Fruit fly (Drosophila melanogaster) whole organism, embryonic: ENCODE measurements around the gene et.
A peak's percentile ranks its signal among the peaks of the same experiment; 100 is the strongest.

Source experiments
- CG10147 ChIP-seq: fragments of 200-800 bp; sonication (Bioruptor generic); optimal IDR thresholded peaks from 2 replicates; lab custom pipeline; 2019; ENCODE audit warnings: missing biosample characterization, mild to moderate bottlenecking, missing genetic modification characterization, moderate library complexity
- CG10209 ChIP-seq: fragments of 200-800 bp; sonication (Bioruptor generic); optimal IDR thresholded peaks from 3 replicates; lab custom pipeline; 2017; ENCODE audit warnings: missing biosample characterization, mild to moderate bottlenecking, missing genetic modification characterization, missing genetic modification reagents
- CG11504 ChIP-seq: fragments of 200-800 bp; sonication (Bioruptor generic); optimal IDR thresholded peaks from 3 replicates; lab custom pipeline; 2019; ENCODE audit warnings: missing biosample characterization, mild to moderate bottlenecking, missing genetic modification characterization, moderate library complexity
- CG11695 ChIP-seq: fragments of 200-800 bp; sonication (Bioruptor generic); IDR thresholded peaks from 3 replicates; pipeline ENCODE4 v1.3.6; 2022; ENCODE audit warnings: missing biosample characterization, missing genetic modification characterization
- CG12219 ChIP-seq: fragments of 200-800 bp; sonication (Bioruptor generic); optimal IDR thresholded peaks from 3 replicates; lab custom pipeline; 2018; ENCODE audit warnings: missing biosample characterization, mild to moderate bottlenecking, missing genetic modification characterization
- CG1602 ChIP-seq: fragments of 200-800 bp; sonication (Bioruptor generic); optimal IDR thresholded peaks from 3 replicates; lab custom pipeline; 2016; ENCODE audit warnings: missing biosample characterization, missing genetic modification characterization
- CG1647 ChIP-seq: fragments of 200-800 bp; sonication (Bioruptor generic); optimal IDR thresholded peaks from 3 replicates; lab custom pipeline; 2016; ENCODE audit warnings: missing biosample characterization, missing genetic modification characterization
- CG3065 ChIP-seq: fragments of 200-800 bp; sonication (Bioruptor generic); optimal IDR thresholded peaks from 2 replicates; lab custom pipeline; 2016; ENCODE audit warnings: missing biosample characterization, missing genetic modification characterization
- CG34224 ChIP-seq: fragments of 200-800 bp; sonication (Bioruptor generic); IDR thresholded peaks from 3 replicates; pipeline ENCODE4 v1.3.6; 2022; ENCODE audit warnings: missing biosample characterization, missing genetic modification characterization; ENCODE audit not compliant: partially characterized antibody
- CG3838 ChIP-seq: fragments of 200-800 bp; sonication (Bioruptor generic); optimal IDR thresholded peaks from 3 replicates; lab custom pipeline; 2016; ENCODE audit warnings: missing biosample characterization, missing genetic modification characterization
- CG42726 ChIP-seq: fragments of 200-800 bp; sonication (Bioruptor generic); IDR thresholded peaks from 2 replicates; pipeline ENCODE4 v1.3.6; 2022; ENCODE audit warnings: missing biosample characterization, missing genetic modification characterization; ENCODE audit not compliant: partially characterized antibody
- CG6175 ChIP-seq: fragments of 200-800 bp; sonication (Bioruptor generic); IDR thresholded peaks from 3 replicates; pipeline ENCODE4 v1.3.6; 2022; ENCODE audit warnings: missing biosample characterization, missing genetic modification characterization
- CG7839 ChIP-seq: fragments of 200-800 bp; sonication (Bioruptor generic); optimal IDR thresholded peaks from 3 replicates; lab custom pipeline; 2018; ENCODE audit warnings: missing biosample characterization, mild to moderate bottlenecking, missing genetic modification characterization, moderate library complexity
- CG8944 ChIP-seq: fragments of 200-800 bp; sonication (Bioruptor generic); optimal IDR thresholded peaks from 3 replicates; lab custom pipeline; 2016; ENCODE audit warnings: missing biosample characterization, missing genetic modification characterization
- Camta ChIP-seq: fragments of 200-800 bp; sonication (Bioruptor generic); optimal IDR thresholded peaks from 2 replicates; lab custom pipeline; 2016; ENCODE audit warnings: missing biosample characterization, missing genetic modification characterization
- Chrac-16 ChIP-seq: fragments of 200-800 bp; sonication (Bioruptor generic); optimal IDR thresholded peaks from 3 replicates; lab custom pipeline; 2016; ENCODE audit warnings: missing biosample characterization, missing genetic modification characterization
- Dbx ChIP-seq: fragments of 200-800 bp; sonication (Bioruptor generic); IDR thresholded peaks from 3 replicates; pipeline ENCODE4 v1.3.6; 2022; ENCODE audit warnings: missing biosample characterization, missing genetic modification characterization
- Dp ChIP-seq: fragments of 200-800 bp; sonication (Bioruptor generic); optimal IDR thresholded peaks from 2 replicates; lab custom pipeline; 2018; ENCODE audit warnings: missing biosample characterization, mild to moderate bottlenecking, missing genetic modification characterization, moderate library complexity
- Dref ChIP-seq: fragments of 200-800 bp; sonication (Bioruptor generic); IDR thresholded peaks from 2 replicates; pipeline ENCODE4 v1.3.6; 2022; ENCODE audit warnings: missing biosample characterization, missing genetic modification characterization
- Drgx ChIP-seq: fragments of 200-800 bp; sonication (Bioruptor generic); IDR thresholded peaks from 2 replicates; pipeline ENCODE4 v1.3.6; 2022; ENCODE audit warnings: missing biosample characterization, missing genetic modification characterization
- E2f1 ChIP-seq: fragments of 200-800 bp; sonication (Bioruptor generic); IDR thresholded peaks from 2 replicates; pipeline ENCODE4 v1.3.6; 2022; ENCODE audit warnings: missing biosample characterization, missing genetic modification characterization
- E2f2 ChIP-seq: fragments of 200-800 bp; sonication (Bioruptor generic); IDR thresholded peaks from 2 replicates; pipeline ENCODE4 v1.3.6; 2022; ENCODE audit warnings: missing biosample characterization, missing genetic modification characterization
- Eip74EF ChIP-seq, 2 experiments: fragments of 200-800 bp in 1 of 2; fragments of >200 bp in 1 of 2; sonication (Bioruptor generic) in 1 of 2; optimal IDR thresholded peaks; 2 replicates each; lab custom pipeline; 2017 to 2019; ENCODE audit warnings: missing biosample characterization in 2 of 2, missing genetic modification characterization in 2 of 2, mild to moderate bottlenecking in 1 of 2, moderate library complexity in 1 of 2
- Fer2 ChIP-seq: fragments of 200-800 bp; sonication (Bioruptor generic); optimal IDR thresholded peaks from 2 replicates; lab custom pipeline; 2018; ENCODE audit warnings: missing biosample characterization, mild to moderate bottlenecking, missing genetic modification characterization, moderate library complexity
- HLH54F ChIP-seq: fragments of 200-800 bp; sonication (Bioruptor generic); optimal IDR thresholded peaks from 3 replicates; lab custom pipeline; 2016; ENCODE audit warnings: missing biosample characterization, missing genetic modification characterization
- Lhr ChIP-seq: fragments of 200-800 bp; sonication (Bioruptor generic); optimal IDR thresholded peaks from 3 replicates; lab custom pipeline; 2017; ENCODE audit warnings: mild to moderate bottlenecking, missing biosample characterization, missing genetic modification reagents, missing genetic modification characterization
- NFAT ChIP-seq: fragments of 200-800 bp; sonication (Bioruptor generic); IDR thresholded peaks from 2 replicates; pipeline ENCODE4 v1.3.6; 2022; ENCODE audit warnings: missing biosample characterization, missing genetic modification characterization
- Opbp ChIP-seq: fragments of 200-800 bp; sonication (Bioruptor generic); IDR thresholded peaks from 3 replicates; pipeline ENCODE4 v1.3.6; 2022; ENCODE audit warnings: missing biosample characterization, missing genetic modification characterization; ENCODE audit not compliant: partially characterized antibody
- ara ChIP-seq: fragments of 200-800 bp; sonication (Bioruptor generic); IDR thresholded peaks from 2 replicates; pipeline ENCODE4 v1.3.6; 2022; ENCODE audit warnings: missing biosample characterization, missing genetic modification characterization
- cad ChIP-seq: fragments of >200 bp; optimal IDR thresholded peaks from 2 replicates; lab custom pipeline; 2017; ENCODE audit warnings: missing biosample characterization, missing genetic modification characterization
- chif ChIP-seq, 2 experiments: fragments of 200-800 bp; sonication (Bioruptor generic); optimal IDR thresholded peaks; 3 replicates each; lab custom pipeline; 2016; ENCODE audit warnings: missing biosample characterization in 2 of 2, missing genetic modification characterization in 2 of 2
- chm ChIP-seq: fragments of 200-800 bp; sonication (Bioruptor generic); IDR thresholded peaks from 2 replicates; pipeline ENCODE4 v1.3.6; 2022; ENCODE audit warnings: missing biosample characterization, missing genetic modification characterization
- ci ChIP-seq: fragments of 200-800 bp; sonication (Bioruptor generic); IDR thresholded peaks from 3 replicates; pipeline ENCODE4 v1.3.6; 2022; ENCODE audit warnings: missing biosample characterization, missing genetic modification characterization
- corto ChIP-seq: fragments of 200-800 bp; sonication (Bioruptor generic); optimal IDR thresholded peaks from 2 replicates; lab custom pipeline; 2016; ENCODE audit warnings: missing biosample characterization, mild to moderate bottlenecking, missing genetic modification characterization, moderate library complexity
- dmrt99B ChIP-seq: fragments of 200-800 bp; sonication (Bioruptor generic); optimal IDR thresholded peaks from 2 replicates; lab custom pipeline; 2018; ENCODE audit warnings: missing biosample characterization, mild to moderate bottlenecking, missing genetic modification characterization, moderate library complexity
- dpn ChIP-seq, 2 experiments: fragments of 200-800 bp; sonication (Bioruptor generic); optimal IDR thresholded peaks; 3 replicates each; lab custom pipeline; 2016; ENCODE audit warnings: missing biosample characterization in 2 of 2, missing genetic modification characterization in 2 of 2
- ftz-f1 ChIP-seq: fragments of 200-800 bp; sonication (Bioruptor generic); optimal IDR thresholded peaks from 2 replicates; lab custom pipeline; 2016; ENCODE audit warnings: missing biosample characterization, missing genetic modification characterization
- hth ChIP-seq: fragments of >200 bp; optimal IDR thresholded peaks from 2 replicates; lab custom pipeline; 2017; ENCODE audit warnings: inconsistent platforms
- insv ChIP-seq, 2 experiments: fragments of 200-800 bp; sonication (Bioruptor generic); optimal IDR thresholded peaks; 3 replicates each; lab custom pipeline; 2016 to 2018; ENCODE audit warnings: missing biosample characterization in 2 of 2, missing genetic modification characterization in 2 of 2
- lola ChIP-seq, 3 experiments: fragments of >200 bp in 2 of 3; fragments of 200-800 bp in 1 of 3; sonication (Bioruptor generic) in 1 of 3; optimal IDR thresholded peaks; 2 replicates each; lab custom pipeline; 2017 to 2019; ENCODE audit warnings: missing biosample characterization in 3 of 3, missing genetic modification characterization in 3 of 3, mild to moderate bottlenecking in 1 of 3, moderate library complexity in 1 of 3
- luna ChIP-seq: fragments of 200-800 bp; sonication (Bioruptor generic); optimal IDR thresholded peaks from 2 replicates; lab custom pipeline; 2016; ENCODE audit warnings: missing biosample characterization, missing genetic modification characterization
- pb ChIP-seq: fragments of 200-800 bp; sonication (Bioruptor generic); optimal IDR thresholded peaks from 3 replicates; lab custom pipeline; 2016; ENCODE audit warnings: missing biosample characterization, missing genetic modification characterization
- peb ChIP-seq: fragments of 200-800 bp; sonication (Bioruptor generic); IDR thresholded peaks from 2 replicates; pipeline ENCODE4 v1.3.6; 2022; ENCODE audit warnings: missing biosample characterization, missing genetic modification characterization
- stc ChIP-seq: fragments of 200-800 bp; sonication (Bioruptor generic); IDR thresholded peaks from 2 replicates; pipeline ENCODE4 v1.3.6; 2022; ENCODE audit warnings: missing biosample characterization, missing genetic modification characterization
- stwl ChIP-seq: fragments of 200-800 bp; sonication (Bioruptor generic); optimal IDR thresholded peaks from 3 replicates; lab custom pipeline; 2018; ENCODE audit warnings: missing biosample characterization, mild to moderate bottlenecking, missing genetic modification characterization, moderate library complexity
- tap ChIP-seq: fragments of 200-800 bp; optimal IDR thresholded peaks from 3 replicates; lab custom pipeline; 2019; ENCODE audit warnings: missing biosample characterization, mild to moderate bottlenecking, missing genetic modification characterization, moderate library complexity
- tgo ChIP-seq: fragments of 200-800 bp; sonication (Bioruptor generic); IDR thresholded peaks from 3 replicates; pipeline ENCODE4 v1.3.6; 2022; ENCODE audit warnings: missing biosample characterization, missing genetic modification characterization
- tup ChIP-seq: fragments of 200-800 bp; sonication (Bioruptor generic); optimal IDR thresholded peaks from 2 replicates; lab custom pipeline; 2016; ENCODE audit warnings: missing biosample characterization, mild to moderate bottlenecking, missing genetic modification characterization, moderate library complexity
- unc-4 ChIP-seq: fragments of 200-800 bp; sonication (Bioruptor generic); IDR thresholded peaks from 2 replicates; pipeline ENCODE4 v1.3.6; 2022; ENCODE audit warnings: missing biosample characterization, missing genetic modification characterization; ENCODE audit not compliant: partially characterized antibody
- usp ChIP-seq: fragments of >200 bp; optimal IDR thresholded peaks from 2 replicates; lab custom pipeline; 2017; ENCODE audit warnings: missing biosample characterization, missing genetic modification characterization
- z ChIP-seq: fragments of 200-800 bp; sonication (Bioruptor generic); IDR thresholded peaks from 3 replicates; pipeline ENCODE4 v1.3.6; 2022; ENCODE audit warnings: missing biosample characterization, missing genetic modification characterization

Gene et

DNA sequence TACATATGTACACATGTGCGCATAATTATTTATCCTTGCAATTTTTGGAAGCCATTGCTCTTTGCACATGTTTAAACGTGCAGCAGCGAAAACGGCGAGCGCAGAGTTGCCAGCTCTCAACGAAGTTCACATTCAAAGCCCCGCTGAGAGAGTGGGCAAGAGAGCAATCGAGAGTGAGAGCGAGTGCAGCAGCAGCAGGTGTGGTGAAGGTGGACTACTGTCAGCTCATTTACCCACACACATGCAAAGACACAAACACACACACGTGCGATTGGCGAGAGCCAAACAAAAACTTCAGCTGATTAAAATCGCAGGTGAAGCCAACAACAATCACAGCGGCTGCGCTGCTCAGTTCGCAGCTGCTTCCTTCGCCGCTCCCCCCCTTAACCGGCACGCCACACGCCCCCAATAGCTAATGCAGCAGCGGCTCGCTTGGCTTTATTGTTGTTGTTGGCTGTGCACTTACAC lies 44.3 kb downstream of the et start (continued):
- no peak for TF ChIP-seq stwl (tag; lab: Kevin White, UChicago)
- TF ChIP-seq Camta, result no peak
- no peak for TF ChIP-seq Eip74EF (GFP tag; optimal IDR thresholded peaks at IDR 0.05; lab: Kevin White, UChicago)
- TF ChIP-seq pb, result no peak
- TF ChIP-seq Drgx (GFP tag; lab: Robert Waterston, UW), result peak; percentile 41; the same call in 1 of the 2 replicates
- TF ChIP-seq dpn (GFP tag; optimal IDR thresholded peaks at IDR 0.05; lab: Kevin White, UChicago), result no peak
- TF ChIP-seq CG10147, result no peak
- TF ChIP-seq CG12219 (GFP tag; lab: Kevin White, UChicago), result no peak
- TF ChIP-seq CG3065, result no peak
- no peak for TF ChIP-seq CG1602
- TF ChIP-seq tgo (GFP tag; lab: Robert Waterston, UW), result no peak
- no peak for TF ChIP-seq HLH54F
- TF ChIP-seq CG1647 (GFP tag; lab: Kevin White, UChicago), result no peak
- no peak for TF ChIP-seq CG11504 (tag; lab: Kevin White, UChicago)
- no peak for TF ChIP-seq CG10209 (GFP tag; lab: Kevin White, UChicago)
- no peak for TF ChIP-seq insv (GFP tag; optimal IDR thresholded peaks at IDR 0.05; lab: Kevin White, UChicago)
- TF ChIP-seq cad (GFP tag; lab: Kevin White, UChicago), result no peak
- no peak for TF ChIP-seq chm
- no peak for TF ChIP-seq tap (tag; lab: Kevin White, UChicago)
- TF ChIP-seq luna (GFP tag; lab: Kevin White, UChicago), result no peak
- no peak for TF ChIP-seq ara
- no peak for TF ChIP-seq peb (GFP tag; lab: Robert Waterston, UW)
- no peak for TF ChIP-seq stc (GFP tag; lab: Robert Waterston, UW)
- TF ChIP-seq CG3838 (GFP tag; lab: Kevin White, UChicago), result no peak
- no peak for TF ChIP-seq usp (GFP tag; lab: Kevin White, UChicago)
- TF ChIP-seq Dref (GFP tag; lab: Robert Waterston, UW), result no peak
- no peak for TF ChIP-seq CG8944 (GFP tag; lab: Kevin White, UChicago)
- TF ChIP-seq hth (lab: Kevin White, UChicago), result no peak
- TF ChIP-seq dmrt99B (tag; lab: Kevin White, UChicago), result no peak
- TF ChIP-seq CG34224 (GFP tag; lab: Robert Waterston, UW), result peak; percentile 56; the same call in 2 of the 3 replicates
- TF ChIP-seq CG7839, result no peak
- TF ChIP-seq CG11695 (GFP tag; lab: Robert Waterston, UW), result peak; percentile 64; the same call in 1 of the 3 replicates
- TF ChIP-seq tup (GFP tag; lab: Kevin White, UChicago), result no peak
- TF ChIP-seq Opbp, result peak; percentile 31; the same call in 1 of the 3 replicates
- peak; percentile 25 for TF ChIP-seq ftz-f1 (GFP tag; lab: Kevin White, UChicago)
- TF ChIP-seq ci (GFP tag; lab: Robert Waterston, UW), result peak; percentile 70; the same call in 2 of the 3 replicates
- TF ChIP-seq z, result no peak
- no peak for TF ChIP-seq Dp
- no peak for TF ChIP-seq Lhr (GFP tag; lab: Kevin White, UChicago)
- TF ChIP-seq Chrac-16 (GFP tag; lab: Kevin White, UChicago), result no peak
- TF ChIP-seq corto, result no peak
- TF ChIP-seq Dbx, result no peak
- no peak for TF ChIP-seq chif (GFP tag; optimal IDR thresholded peaks at IDR 0.05; lab: Kevin White, UChicago)
- no peak for TF ChIP-seq NFAT (GFP tag; lab: Robert Waterston, UW)
- TF ChIP-seq E2f2 (GFP tag; lab: Robert Waterston, UW), result no peak
- TF ChIP-seq Fer2, result no peak
- no peak for TF ChIP-seq unc-4 (GFP tag; lab: Robert Waterston, UW)
- TF ChIP-seq CG6175 (GFP tag; lab: Robert Waterston, UW), result no peak
- no peak for TF ChIP-seq E2f1
- TF ChIP-seq lola (GFP tag; optimal IDR thresholded peaks at IDR 0.05; lab: Kevin White, UChicago), result no peak
- no peak for TF ChIP-seq CG42726 (GFP tag; lab: Robert Waterston, UW)
